Worm (Caenorhabditis elegans) whole organism, L3 larva: ENCODE measurements around the gene ttb-1.

Experiments
- R02D3.7 ChIP-seq: fragments of 150-350 bp; optimal IDR thresholded peaks from 2 replicates; lab custom pipeline; 2014; ENCODE audit warnings: missing biosample characterization, missing genetic modification characterization
- aly-2 ChIP-seq: fragments of 150-350 bp; optimal IDR thresholded peaks from 2 replicates; lab custom pipeline; 2014; ENCODE audit warnings: missing biosample characterization, missing genetic modification characterization
- ama-1 ChIP-seq: fragments of 150-350 bp; optimal IDR thresholded peaks from 2 replicates; lab custom pipeline; 2018
- ceh-16 ChIP-seq: sonication (generic microtip); optimal IDR thresholded peaks from 2 replicates; lab custom pipeline; 2017; ENCODE audit warnings: missing biosample characterization, missing genetic modification characterization
- ceh-28 ChIP-seq: fragments of 150-350 bp; optimal IDR thresholded peaks from 2 replicates; lab custom pipeline; 2014; ENCODE audit warnings: missing biosample characterization, missing genetic modification reagents, missing genetic modification characterization
- ceh-82 ChIP-seq: fragments of 150-350 bp; optimal IDR thresholded peaks from 2 replicates; lab custom pipeline; 2014; ENCODE audit warnings: missing biosample characterization, missing genetic modification characterization
- ceh-9 ChIP-seq: sonication (generic microtip); optimal IDR thresholded peaks from 2 replicates; lab custom pipeline; 2018; ENCODE audit warnings: missing biosample characterization, missing genetic modification characterization
- daf-12 ChIP-seq: fragments of 150-350 bp; optimal IDR thresholded peaks from 2 replicates; lab custom pipeline; 2014; ENCODE audit warnings: missing biosample characterization, missing genetic modification reagents, missing genetic modification characterization
- egl-27 ChIP-seq: sonication (generic microtip); optimal IDR thresholded peaks from 4 replicates; lab custom pipeline; 2017; ENCODE audit warnings: missing biosample characterization, missing genetic modification reagents, missing genetic modification characterization
- egl-5 ChIP-seq: fragments of 150-350 bp; optimal IDR thresholded peaks from 2 replicates; lab custom pipeline; 2017; ENCODE audit warnings: missing biosample characterization, missing genetic modification reagents, missing genetic modification characterization, inconsistent platforms
- elt-1 ChIP-seq: fragments of 150-350 bp; optimal IDR thresholded peaks from 2 replicates; lab custom pipeline; 2014; ENCODE audit warnings: missing biosample characterization, missing genetic modification characterization
- elt-2 ChIP-seq: sonication (generic microtip); optimal IDR thresholded peaks from 2 replicates; lab custom pipeline; 2016; ENCODE audit warnings: missing genetic modification reagents, mild to moderate bottlenecking, missing genetic modification characterization, missing compliant biosample characterization
- elt-3 ChIP-seq, 3 experiments: fragments of 150-350 bp in 1 of 3; sonication (generic microtip) in 2 of 3; optimal IDR thresholded peaks; 2 replicates in 2 of 3; 4 replicates in 1 of 3; lab custom pipeline; 2014 to 2017; ENCODE audit warnings: missing biosample characterization in 3 of 3, missing genetic modification characterization in 3 of 3
- eor-1 ChIP-seq, 2 experiments: fragments of 150-350 bp; optimal IDR thresholded peaks; 2 replicates each; lab custom pipeline; 2014 to 2018; ENCODE audit warnings: missing biosample characterization in 2 of 2, missing genetic modification characterization in 2 of 2
- fkh-10 ChIP-seq: sonication (generic microtip); optimal IDR thresholded peaks from 2 replicates; lab custom pipeline; 2017; ENCODE audit warnings: missing biosample characterization, missing genetic modification reagents, missing genetic modification characterization
- fkh-2 ChIP-seq: fragments of 150-350 bp; optimal IDR thresholded peaks from 2 replicates; lab custom pipeline; 2014; ENCODE audit warnings: missing biosample characterization, missing genetic modification reagents, missing genetic modification characterization
- fos-1 ChIP-seq: fragments of 150-350 bp; optimal IDR thresholded peaks from 2 replicates; lab custom pipeline; 2014; ENCODE audit warnings: missing biosample characterization, missing genetic modification characterization
- hmg-11 ChIP-seq: sonication (generic microtip); optimal IDR thresholded peaks from 2 replicates; lab custom pipeline; 2016; ENCODE audit warnings: missing genetic modification characterization, missing compliant biosample characterization
- jun-1 ChIP-seq: fragments of 150-350 bp; optimal IDR thresholded peaks from 2 replicates; lab custom pipeline; 2014; ENCODE audit warnings: missing biosample characterization, missing genetic modification reagents, missing genetic modification characterization
- lin-15B ChIP-seq: fragments of 150-350 bp; optimal IDR thresholded peaks from 2 replicates; lab custom pipeline; 2014; ENCODE audit warnings: missing biosample characterization, missing genetic modification characterization
- lin-39 ChIP-seq: fragments of 150-350 bp; optimal IDR thresholded peaks from 2 replicates; lab custom pipeline; 2018; ENCODE audit warnings: missing biosample characterization, missing genetic modification reagents, missing genetic modification characterization
- lsy-12 ChIP-seq: sonication (generic microtip); optimal IDR thresholded peaks from 2 replicates; lab custom pipeline; 2016; ENCODE audit warnings: mild to moderate bottlenecking, missing genetic modification characterization, missing compliant biosample characterization
- mdl-1 ChIP-seq: fragments of 150-350 bp; optimal IDR thresholded peaks from 2 replicates; lab custom pipeline; 2014; ENCODE audit warnings: missing biosample characterization, missing genetic modification characterization
- mml-1 ChIP-seq: fragments of 150-350 bp; sonication (generic microtip); optimal IDR thresholded peaks from 3 replicates; lab custom pipeline; 2014; ENCODE audit warnings: missing biosample characterization, missing genetic modification characterization
- nfya-1 ChIP-seq: sonication (generic microtip); optimal IDR thresholded peaks from 2 replicates; lab custom pipeline; 2017; ENCODE audit warnings: missing genetic modification characterization, mild to moderate bottlenecking, missing compliant biosample characterization, antibody characterized with exemption, moderate library complexity; ENCODE audit not compliant: insufficient read depth
- nhr-12 ChIP-seq: fragments of 150-350 bp; optimal IDR thresholded peaks from 2 replicates; lab custom pipeline; 2014; ENCODE audit warnings: missing biosample characterization, missing genetic modification characterization
- nhr-23 ChIP-seq: fragments of 150-350 bp; optimal IDR thresholded peaks from 2 replicates; lab custom pipeline; 2014; ENCODE audit warnings: missing biosample characterization, missing genetic modification reagents, missing genetic modification characterization
- nhr-237 ChIP-seq: fragments of 150-350 bp; optimal IDR thresholded peaks from 2 replicates; lab custom pipeline; 2014; ENCODE audit warnings: missing biosample characterization, missing genetic modification characterization
- nhr-28 ChIP-seq: fragments of 150-350 bp; optimal IDR thresholded peaks from 2 replicates; lab custom pipeline; 2014; ENCODE audit warnings: missing biosample characterization, missing genetic modification characterization
- nhr-43 ChIP-seq: sonication (generic microtip); optimal IDR thresholded peaks from 2 replicates; lab custom pipeline; 2016; ENCODE audit warnings: mild to moderate bottlenecking, missing genetic modification characterization, missing compliant biosample characterization; ENCODE audit not compliant: poor library complexity, severe bottlenecking
- nhr-67 ChIP-seq: fragments of 150-350 bp; optimal IDR thresholded peaks from 2 replicates; lab custom pipeline; 2014; ENCODE audit warnings: missing biosample characterization, missing genetic modification characterization
- nhr-76 ChIP-seq: fragments of 150-350 bp; sonication (generic microtip); optimal IDR thresholded peaks from 5 replicates; lab custom pipeline; 2014; ENCODE audit warnings: missing biosample characterization, missing genetic modification characterization
- nhr-77 ChIP-seq: fragments of 150-350 bp; optimal IDR thresholded peaks from 2 replicates; lab custom pipeline; 2014; ENCODE audit warnings: missing biosample characterization, missing genetic modification characterization
- pha-4 ChIP-seq: fragments of 150-350 bp; optimal IDR thresholded peaks from 2 replicates; lab custom pipeline; 2014; ENCODE audit warnings: missing biosample characterization, missing genetic modification reagents, missing genetic modification characterization
- pqm-1 ChIP-seq: fragments of 150-350 bp; optimal IDR thresholded peaks from 2 replicates; lab custom pipeline; 2017; ENCODE audit warnings: missing biosample characterization, missing genetic modification characterization, inconsistent platforms
- sea-2 ChIP-seq: fragments of 150-350 bp; sonication (generic microtip); optimal IDR thresholded peaks from 4 replicates; lab custom pipeline; 2014; ENCODE audit warnings: missing biosample characterization, missing genetic modification reagents, missing genetic modification characterization
- skn-1 ChIP-seq: fragments of 150-350 bp; optimal IDR thresholded peaks from 2 replicates; lab custom pipeline; 2014; ENCODE audit warnings: missing biosample characterization, missing genetic modification characterization
- snpc-4 ChIP-seq: fragments of 150-350 bp; optimal IDR thresholded peaks from 2 replicates; lab custom pipeline; 2014; ENCODE audit warnings: missing biosample characterization, missing genetic modification characterization
- tbx-2 ChIP-seq: sonication (generic microtip); optimal IDR thresholded peaks from 2 replicates; lab custom pipeline; 2016; ENCODE audit warnings: mild to moderate bottlenecking, missing genetic modification characterization, missing compliant biosample characterization
- unc-62 ChIP-seq: fragments of 150-350 bp; sonication (generic microtip); optimal IDR thresholded peaks from 4 replicates; lab custom pipeline; 2014; ENCODE audit warnings: missing biosample characterization, missing genetic modification reagents, missing genetic modification characterization
- zag-1 ChIP-seq: fragments of 150-350 bp; optimal IDR thresholded peaks from 2 replicates; lab custom pipeline; 2014; ENCODE audit warnings: missing biosample characterization, missing genetic modification characterization
- ztf-11 ChIP-seq: fragments of 150-350 bp; optimal IDR thresholded peaks from 2 replicates; lab custom pipeline; 2014; ENCODE audit warnings: missing biosample characterization, missing genetic modification characterization
- ztf-4 ChIP-seq: fragments of 150-350 bp; optimal IDR thresholded peaks from 2 replicates; lab custom pipeline; 2014; ENCODE audit warnings: missing biosample characterization, missing genetic modification characterization

The ttb-1 gene

ce11 chrV:123915-124314, 32.7 kb upstream of the ttb-1 start:
- no peak for TF ChIP-seq nhr-237 (tag; lab: Kevin White, UChicago)
- no peak for TF ChIP-seq ceh-9 (tag; lab: Kevin White, UChicago)
- no peak for TF ChIP-seq lsy-12 (tag; lab: Kevin White, UChicago)
- no peak for TF ChIP-seq snpc-4 (tag; lab: Kevin White, UChicago)
- no peak for TF ChIP-seq fos-1
- TF ChIP-seq ceh-28 (tag; lab: Kevin White, UChicago), result no peak

ce11 chrV:126610-127009, 30.0 kb upstream of the ttb-1 start, which contains the start of gene W03F9.1:
Gene W03F9.1 (minus strand): TSS chrV:126718.
- TF ChIP-seq jun-1 (no peak), nhr-28 (tag; lab: Kevin White, UChicago) (no peak), nhr-23 (tag; lab: Kevin White, UChicago) (peak; percentile 58), mdl-1 (tag; lab: Kevin White, UChicago) (no peak), egl-5 (tag; lab: Kevin White, UChicago) (peak; percentile 64), aly-2 (tag; lab: Kevin White, UChicago) (no peak), lin-39 (tag; lab: Kevin White, UChicago) (peak; percentile 49), ztf-4 (no peak), nfya-1 (peak; percentile 62), nhr-43 (peak; percentile 34), unc-62 (GFP tag; lab: Kevin White, UChicago) (no peak), lsy-12 (tag; lab: Kevin White, UChicago) (no peak), fkh-10 (peak; percentile 8), hmg-11 (tag; lab: Kevin White, UChicago) (peak; percentile 89), sea-2 (GFP tag; lab: Kevin White, UChicago) (no peak), ztf-11 (no peak), ceh-28 (tag; lab: Kevin White, UChicago) (no peak), pha-4 (peak; percentile 73), lin-15B (tag; lab: Kevin White, UChicago) (peak; percentile 31), skn-1 (no peak), nhr-67 (tag; lab: Kevin White, UChicago) (no peak), ceh-16 (tag; lab: Kevin White, UChicago) (no peak), fkh-2 (tag; lab: Kevin White, UChicago) (no peak), elt-2 (tag; lab: Kevin White, UChicago) (peak; percentile 31), zag-1 (no peak), daf-12 (no peak), snpc-4 (tag; lab: Kevin White, UChicago) (no peak)

ce11 chrV:127882-128281, 28.7 kb upstream of the ttb-1 start, which contains the start of the genes W03F9.2 and sftb-2:
Gene W03F9.2 (minus strand): TSS chrV:128034.
Gene sftb-2 (plus strand): TSS chrV:128237.
- TF ChIP-seq nfya-1, result peak; percentile 52
- TF ChIP-seq sea-2 (GFP tag; lab: Kevin White, UChicago), result no peak
- no peak for TF ChIP-seq elt-2 (tag; lab: Kevin White, UChicago)
- TF ChIP-seq fos-1, result no peak
- TF ChIP-seq ceh-9 (tag; lab: Kevin White, UChicago), result no peak
- TF ChIP-seq daf-12, result no peak
- TF ChIP-seq nhr-67 (tag; lab: Kevin White, UChicago), result no peak
- no peak for TF ChIP-seq mdl-1 (tag; lab: Kevin White, UChicago)
- TF ChIP-seq nhr-76, result no peak
- TF ChIP-seq eor-1 (tag; optimal IDR thresholded peaks at IDR 0.05; lab: Kevin White, UChicago), result no peak
- TF ChIP-seq elt-3 (tag; optimal IDR thresholded peaks at IDR 0.05; lab: Kevin White, UChicago), result no peak
- peak; percentile 23 for TF ChIP-seq ama-1 (lab: Kevin White, UChicago)
- TF ChIP-seq ceh-16 (tag; lab: Kevin White, UChicago), result no peak
- no peak for TF ChIP-seq jun-1
- TF ChIP-seq R02D3.7 (tag; lab: Kevin White, UChicago), result no peak
- no peak for TF ChIP-seq egl-5 (tag; lab: Kevin White, UChicago)
- no peak for TF ChIP-seq aly-2 (tag; lab: Kevin White, UChicago)
- no peak for TF ChIP-seq fkh-2 (tag; lab: Kevin White, UChicago)
- TF ChIP-seq ceh-28 (tag; lab: Kevin White, UChicago), result no peak
- no peak for TF ChIP-seq ztf-11
- TF ChIP-seq mml-1 (tag; lab: Kevin White, UChicago), result no peak
- TF ChIP-seq hmg-11 (tag; lab: Kevin White, UChicago), result peak; percentile 54
- no peak for TF ChIP-seq egl-27 (tag; lab: Kevin White, UChicago)
- no peak for TF ChIP-seq nhr-28 (tag; lab: Kevin White, UChicago)
- no peak for TF ChIP-seq ceh-82
- no peak for TF ChIP-seq skn-1
- TF ChIP-seq pqm-1 (tag; lab: Kevin White, UChicago), result no peak
- TF ChIP-seq nhr-12 (tag; lab: Kevin White, UChicago), result no peak
- TF ChIP-seq nhr-43, result no peak
- no peak for TF ChIP-seq lin-39 (tag; lab: Kevin White, UChicago)
- TF ChIP-seq zag-1, result no peak
- TF ChIP-seq pha-4, result peak; percentile 63
- peak; percentile 4 for TF ChIP-seq snpc-4 (tag; lab: Kevin White, UChicago)
- no peak for TF ChIP-seq nhr-237 (tag; lab: Kevin White, UChicago)
- no peak for TF ChIP-seq elt-1 (tag; lab: Kevin White, UChicago)
- no peak for TF ChIP-seq unc-62 (GFP tag; lab: Kevin White, UChicago)
- TF ChIP-seq nhr-77 (tag; lab: Kevin White, UChicago), result no peak
- TF ChIP-seq tbx-2, result no peak
- peak; percentile 48 for TF ChIP-seq lin-15B (tag; lab: Kevin White, UChicago)
- TF ChIP-seq, all 47 proteins: peak for 6
